Worm (Caenorhabditis elegans) whole organism, mixed stage, embryonic: ENCODE data around the gene cal-5.

Experiments used
- M03D4.4 ChIP-seq: sonication (generic microtip); optimal IDR thresholded peaks from 2 replicates; lab custom pipeline; 2017; ENCODE audit warnings: mild to moderate bottlenecking, missing genetic modification characterization, missing compliant biosample characterization
- bed-3 ChIP-seq: fragments of 200-800 bp; sonication (Bioruptor generic); optimal IDR thresholded peaks from 3 replicates; lab custom pipeline; 2018; ENCODE audit warnings: mild to moderate bottlenecking, missing genetic modification characterization, moderate library complexity, missing compliant biosample characterization
- blmp-1 ChIP-seq: fragments of 150-350 bp; optimal IDR thresholded peaks from 2 replicates; lab custom pipeline; 2014; ENCODE audit warnings: missing biosample characterization, missing genetic modification characterization
- ceh-39 ChIP-seq: fragments of 150-350 bp; optimal IDR thresholded peaks from 2 replicates; lab custom pipeline; 2014; ENCODE audit warnings: missing biosample characterization, missing genetic modification characterization
- ceh-43 ChIP-seq: fragments of 200-800 bp; sonication (Bioruptor generic); optimal IDR thresholded peaks from 2 replicates; lab custom pipeline; 2018; ENCODE audit warnings: mild to moderate bottlenecking, missing genetic modification characterization, moderate library complexity, missing compliant biosample characterization
- ceh-83 ChIP-seq: fragments of 200-800 bp; sonication (Bioruptor generic); optimal IDR thresholded peaks from 2 replicates; lab custom pipeline; 2018; ENCODE audit warnings: mild to moderate bottlenecking, missing genetic modification characterization, missing compliant biosample characterization
- ces-1 ChIP-seq: fragments of 150-350 bp; optimal IDR thresholded peaks from 2 replicates; lab custom pipeline; 2014; ENCODE audit warnings: missing biosample characterization, missing genetic modification reagents, missing genetic modification characterization
- cnd-1 ChIP-seq: fragments of 200-800 bp; sonication (Bioruptor generic); optimal IDR thresholded peaks from 2 replicates; lab custom pipeline; 2018; ENCODE audit warnings: mild to moderate bottlenecking, missing genetic modification characterization, missing compliant biosample characterization
- drap-1 ChIP-seq: fragments of 200-800 bp; sonication (Bioruptor generic); optimal IDR thresholded peaks from 3 replicates; lab custom pipeline; 2018; ENCODE audit warnings: mild to moderate bottlenecking, missing genetic modification characterization, missing compliant biosample characterization
- elt-1 ChIP-seq: sonication (generic microtip); optimal IDR thresholded peaks from 2 replicates; lab custom pipeline; 2017; ENCODE audit warnings: missing genetic modification characterization, mild to moderate bottlenecking, missing compliant biosample characterization, antibody characterized with exemption, moderate library complexity, borderline replicate concordance; ENCODE audit not compliant: insufficient read depth
- elt-3 ChIP-seq: fragments of 150-350 bp; optimal IDR thresholded peaks from 2 replicates; lab custom pipeline; 2014; ENCODE audit warnings: missing biosample characterization, missing genetic modification characterization
- flh-1 ChIP-seq: fragments of 200-800 bp; sonication (Bioruptor generic); optimal IDR thresholded peaks from 2 replicates; lab custom pipeline; 2018; ENCODE audit warnings: mild to moderate bottlenecking, missing genetic modification characterization, moderate library complexity, missing compliant biosample characterization
- ham-2 ChIP-seq: fragments of 200-800 bp; sonication (Bioruptor generic); optimal IDR thresholded peaks from 2 replicates; lab custom pipeline; 2018; ENCODE audit warnings: mild to moderate bottlenecking, missing genetic modification characterization, missing compliant biosample characterization
- hlh-1 ChIP-seq: fragments of 150-350 bp; optimal IDR thresholded peaks from 2 replicates; lab custom pipeline; 2014; ENCODE audit warnings: missing biosample characterization, missing genetic modification reagents, missing genetic modification characterization
- lin-13 ChIP-seq: fragments of 150-350 bp; optimal IDR thresholded peaks from 2 replicates; lab custom pipeline; 2014; ENCODE audit warnings: missing biosample characterization, missing genetic modification characterization
- lin-32 ChIP-seq: fragments of 200-800 bp; sonication (Bioruptor generic); optimal IDR thresholded peaks from 2 replicates; lab custom pipeline; 2018; ENCODE audit warnings: mild to moderate bottlenecking, missing genetic modification characterization, missing compliant biosample characterization
- lsy-2 ChIP-seq: fragments of 150-350 bp; optimal IDR thresholded peaks from 2 replicates; lab custom pipeline; 2014; ENCODE audit warnings: missing biosample characterization, missing genetic modification characterization
- mab-5 ChIP-seq: fragments of 150-350 bp; optimal IDR thresholded peaks from 2 replicates; lab custom pipeline; 2014; ENCODE audit warnings: missing biosample characterization, missing genetic modification characterization
- mls-2 ChIP-seq: sonication (generic microtip); optimal IDR thresholded peaks from 2 replicates; lab custom pipeline; 2016; ENCODE audit warnings: mild to moderate bottlenecking, missing genetic modification characterization, moderate library complexity, missing compliant biosample characterization
- nhr-12 ChIP-seq: fragments of 150-350 bp; optimal IDR thresholded peaks from 2 replicates; lab custom pipeline; 2014; ENCODE audit warnings: missing biosample characterization, missing genetic modification characterization
- nhr-2 ChIP-seq: fragments of 150-350 bp; optimal IDR thresholded peaks from 2 replicates; lab custom pipeline; 2014; ENCODE audit warnings: missing biosample characterization, missing genetic modification characterization
- nhr-237 ChIP-seq: fragments of 150-350 bp; optimal IDR thresholded peaks from 2 replicates; lab custom pipeline; 2014; ENCODE audit warnings: missing biosample characterization, missing genetic modification characterization
- nhr-28 ChIP-seq: fragments of 150-350 bp; optimal IDR thresholded peaks from 2 replicates; lab custom pipeline; 2014; ENCODE audit warnings: missing biosample characterization, missing genetic modification characterization
- nhr-76 ChIP-seq: sonication (generic microtip); optimal IDR thresholded peaks from 2 replicates; lab custom pipeline; 2017; ENCODE audit warnings: missing biosample characterization, missing genetic modification characterization
- pha-4 ChIP-seq: fragments of 150-350 bp; optimal IDR thresholded peaks from 2 replicates; lab custom pipeline; 2018; ENCODE audit warnings: missing biosample characterization, missing genetic modification reagents, missing genetic modification characterization
- snpc-4 ChIP-seq: fragments of 150-350 bp; optimal IDR thresholded peaks from 2 replicates; lab custom pipeline; 2014; ENCODE audit warnings: missing biosample characterization, missing genetic modification characterization
- sptf-1 ChIP-seq: sonication (generic microtip); optimal IDR thresholded peaks from 2 replicates; lab custom pipeline; 2017; ENCODE audit warnings: mild to moderate bottlenecking, missing genetic modification characterization, moderate library complexity, missing compliant biosample characterization
- tbx-8 ChIP-seq: fragments of 200-800 bp; sonication (Bioruptor generic); optimal IDR thresholded peaks from 2 replicates; lab custom pipeline; 2018; ENCODE audit warnings: mild to moderate bottlenecking, missing genetic modification characterization, moderate library complexity, missing compliant biosample characterization
- unc-120 ChIP-seq: sonication (generic microtip); optimal IDR thresholded peaks from 2 replicates; lab custom pipeline; 2017; ENCODE audit warnings: missing genetic modification characterization, missing compliant biosample characterization; ENCODE audit not compliant: poor library complexity, severe bottlenecking
- unc-39 ChIP-seq: fragments of 150-350 bp; optimal IDR thresholded peaks from 2 replicates; lab custom pipeline; 2014; ENCODE audit warnings: missing biosample characterization, missing genetic modification characterization
- unc-62 ChIP-seq: fragments of 150-350 bp; optimal IDR thresholded peaks from 2 replicates; lab custom pipeline; 2014; ENCODE audit warnings: missing biosample characterization, missing genetic modification reagents, missing genetic modification characterization
- zip-8 ChIP-seq: fragments of 150-350 bp; optimal IDR thresholded peaks from 2 replicates; lab custom pipeline; 2014; ENCODE audit warnings: missing biosample characterization, missing genetic modification characterization
- ztf-11 ChIP-seq: fragments of 150-350 bp; optimal IDR thresholded peaks from 2 replicates; lab custom pipeline; 2014; ENCODE audit warnings: missing biosample characterization, missing genetic modification characterization

Gene cal-5

DNA sequence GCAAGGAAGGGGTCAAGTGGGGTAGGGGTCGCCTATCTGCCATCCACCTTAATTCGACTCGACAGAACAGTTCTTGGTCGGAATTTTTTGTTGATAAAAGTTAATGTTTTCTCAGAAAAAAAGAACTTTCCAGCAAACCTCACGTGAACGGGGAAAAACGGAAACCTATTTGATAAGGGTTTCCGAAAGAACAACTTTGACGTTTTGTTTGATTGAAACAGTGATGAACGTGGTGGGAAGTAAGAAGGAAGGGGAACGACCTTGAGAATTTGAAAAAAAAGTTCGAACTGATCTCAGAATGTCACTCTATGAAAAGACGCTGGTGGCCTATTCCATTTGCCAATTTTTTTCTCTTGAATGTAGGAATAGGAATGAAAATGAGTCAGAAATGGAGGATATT lies 44.6 kb upstream of the cal-5 start:
- TF ChIP-seq unc-62 (GFP tag; lab: Kevin White, UChicago): no peak
- TF ChIP-seq lsy-2: no peak
- no peak for TF ChIP-seq pha-4

DNA sequence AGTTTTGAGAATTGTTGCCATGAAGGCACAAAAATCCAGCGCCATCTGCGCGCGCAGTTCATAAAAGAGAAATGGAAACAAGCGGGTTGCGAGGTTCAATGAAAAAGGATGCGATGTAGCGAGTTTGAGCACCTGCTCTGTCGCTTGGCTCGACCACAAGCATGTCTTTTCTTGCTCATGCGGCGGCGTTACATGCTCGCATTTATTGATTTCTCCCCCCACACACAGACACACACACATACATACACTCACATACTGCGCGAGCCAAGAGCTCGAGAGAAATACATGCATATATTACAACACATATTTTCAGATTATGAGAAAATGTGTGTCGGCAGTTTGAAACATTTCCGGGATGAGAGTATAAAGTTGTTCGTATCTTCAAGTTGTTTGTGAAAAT lies 44.0 kb upstream of the cal-5 start:
- TF ChIP-seq lin-13 (no peak), nhr-28 (tag; lab: Kevin White, UChicago) (no peak), cnd-1 (tag; lab: Kevin White, UChicago) (peak; percentile 32), ces-1 (GFP tag; lab: Kevin White, UChicago) (peak; percentile 32), drap-1 (GFP tag; lab: Kevin White, UChicago) (no peak), ceh-83 (GFP tag; lab: Kevin White, UChicago) (no peak), M03D4.4 (no peak), pha-4 (peak; percentile 10), lin-32 (GFP tag; lab: Kevin White, UChicago) (peak; percentile 25), unc-62 (GFP tag; lab: Kevin White, UChicago) (no peak), mls-2 (tag; lab: Kevin White, UChicago) (peak; percentile 50)
- TF ChIP-seq, all 35 proteins: peak for 5

DNA sequence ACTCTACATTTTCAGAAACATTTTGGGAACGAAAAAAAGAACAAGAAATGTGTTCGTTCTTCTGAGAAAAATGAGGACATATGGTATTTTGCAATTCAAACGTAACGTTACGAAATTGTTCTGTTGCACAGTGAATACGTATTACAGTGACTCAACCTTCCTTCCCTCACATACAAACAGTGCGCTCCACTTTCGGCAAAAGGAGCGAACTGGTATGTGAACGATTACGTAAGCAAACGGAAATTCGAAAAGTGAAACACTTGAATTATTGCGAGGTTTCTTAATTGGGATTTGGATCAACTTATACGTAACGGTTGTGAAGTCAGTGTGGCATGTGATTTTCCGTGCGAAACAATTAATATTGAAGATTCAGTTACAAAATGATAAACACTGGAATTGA lies 43.0 kb upstream of the cal-5 start:
- no peak for TF ChIP-seq ceh-39 (tag; lab: Kevin White, UChicago)

DNA sequence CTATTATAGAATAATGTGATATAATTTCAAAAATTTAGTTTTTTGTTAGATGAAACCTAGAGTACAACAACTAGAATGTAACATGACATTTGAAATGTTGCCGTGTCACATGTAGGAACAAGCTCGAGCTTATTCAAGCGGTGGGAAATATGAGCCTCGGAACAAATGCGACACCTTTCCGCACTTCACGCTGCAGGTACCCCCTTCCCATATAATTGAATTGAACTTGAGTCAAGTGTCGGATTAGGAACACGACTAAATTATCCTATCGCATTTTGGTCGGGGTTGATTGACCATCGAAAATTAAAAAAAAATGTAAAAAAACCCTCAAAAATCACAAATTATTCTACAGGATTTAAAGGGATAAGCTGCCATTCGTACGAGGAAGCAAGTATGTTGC lies 42.4 kb upstream of the cal-5 start:
- peak; percentile 43 for TF ChIP-seq ces-1 (GFP tag; lab: Kevin White, UChicago)
- no peak for TF ChIP-seq M03D4.4

DNA sequence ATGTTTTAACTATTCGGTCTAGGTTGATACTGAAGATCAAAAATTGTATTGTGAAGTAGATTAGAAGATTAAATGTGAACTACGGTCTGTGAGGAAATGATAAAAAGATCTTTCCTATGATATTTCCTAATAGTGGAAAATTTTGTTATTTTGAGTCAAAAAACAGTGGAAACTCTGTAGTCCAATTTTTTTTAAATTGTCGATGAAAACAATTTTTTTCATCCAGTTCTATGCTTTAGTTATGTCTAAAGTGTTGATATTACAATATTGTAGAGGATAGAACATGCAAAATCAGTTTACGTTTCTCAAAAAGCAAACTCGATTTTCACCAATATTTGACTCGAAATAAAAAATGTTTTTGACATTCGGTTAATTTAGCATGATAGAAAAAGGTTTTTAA lies 41.9 kb upstream of the cal-5 start:
- TF ChIP-seq lin-13 (no peak), snpc-4 (tag; lab: Kevin White, UChicago) (no peak), unc-39 (tag; lab: Kevin White, UChicago) (no peak), bed-3 (GFP tag; lab: Kevin White, UChicago) (no peak), hlh-1 (tag; lab: Kevin White, UChicago) (no peak), zip-8 (tag; lab: Kevin White, UChicago) (no peak), nhr-12 (tag; lab: Kevin White, UChicago) (no peak), unc-120 (no peak), nhr-2 (tag; lab: Kevin White, UChicago) (no peak), nhr-76 (no peak)

DNA sequence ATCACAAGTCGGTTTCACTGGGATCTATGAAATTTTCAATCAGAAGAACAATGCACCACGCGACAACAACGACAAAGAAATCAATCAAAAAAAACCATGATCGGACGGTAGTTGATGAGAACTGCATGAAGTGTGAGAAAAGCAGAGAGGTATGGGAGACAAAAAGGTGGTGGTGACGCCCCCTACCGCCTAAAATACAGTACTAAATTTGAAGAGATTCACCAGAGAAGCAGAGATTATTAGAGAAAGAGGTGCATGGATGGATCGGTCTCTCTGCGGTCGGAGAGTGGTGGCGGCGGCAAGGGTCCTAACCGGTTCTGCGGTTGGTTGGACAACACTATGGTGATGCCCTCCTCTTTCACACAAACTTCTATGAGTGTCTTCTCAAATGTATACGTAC lies 41.5 kb upstream of the cal-5 start:
- TF ChIP-seq mls-2 (tag; lab: Kevin White, UChicago): no peak
- no peak for TF ChIP-seq elt-3 (tag; lab: Kevin White, UChicago)
- TF ChIP-seq ceh-83 (GFP tag; lab: Kevin White, UChicago): no peak
- no peak for TF ChIP-seq ham-2 (GFP tag; lab: Kevin White, UChicago)
- TF ChIP-seq lsy-2: peak; percentile 17
- no peak for TF ChIP-seq unc-120
- no peak for TF ChIP-seq ztf-11 (tag; lab: Kevin White, UChicago)
- no peak for TF ChIP-seq blmp-1 (tag; lab: Kevin White, UChicago)
- TF ChIP-seq lin-13: no peak
- TF ChIP-seq ceh-43: no peak
- TF ChIP-seq tbx-8: no peak
- TF ChIP-seq pha-4: peak; percentile 24
- TF ChIP-seq nhr-2 (tag; lab: Kevin White, UChicago): no peak
- no peak for TF ChIP-seq mab-5 (tag; lab: Kevin White, UChicago)
- no peak for TF ChIP-seq unc-39 (tag; lab: Kevin White, UChicago)
- TF ChIP-seq nhr-237 (tag; lab: Kevin White, UChicago): peak; percentile 24
- no peak for TF ChIP-seq flh-1 (GFP tag; lab: Kevin White, UChicago)
- TF ChIP-seq drap-1 (GFP tag; lab: Kevin White, UChicago): no peak
- TF ChIP-seq ceh-39 (tag; lab: Kevin White, UChicago): no peak
- TF ChIP-seq sptf-1 (tag; lab: Kevin White, UChicago): no peak
- TF ChIP-seq nhr-12 (tag; lab: Kevin White, UChicago): no peak
- TF ChIP-seq elt-1: no peak
